Worm (Caenorhabditis elegans) whole organism, L3 larva: ENCODE measurements around the gene gly-3.

ENCODE experiments used
- ama-1 ChIP-seq: fragments of 150-350 bp; optimal IDR thresholded peaks from 2 replicates; lab custom pipeline; 2018
- lin-15B ChIP-seq: fragments of 150-350 bp; optimal IDR thresholded peaks from 2 replicates; lab custom pipeline; 2014; ENCODE audit warnings: missing biosample characterization, missing genetic modification characterization
- lin-39 ChIP-seq: fragments of 150-350 bp; optimal IDR thresholded peaks from 2 replicates; lab custom pipeline; 2018; ENCODE audit warnings: missing biosample characterization, missing genetic modification reagents, missing genetic modification characterization
- nhr-237 ChIP-seq: fragments of 150-350 bp; optimal IDR thresholded peaks from 2 replicates; lab custom pipeline; 2014; ENCODE audit warnings: missing biosample characterization, missing genetic modification characterization

DNA sequence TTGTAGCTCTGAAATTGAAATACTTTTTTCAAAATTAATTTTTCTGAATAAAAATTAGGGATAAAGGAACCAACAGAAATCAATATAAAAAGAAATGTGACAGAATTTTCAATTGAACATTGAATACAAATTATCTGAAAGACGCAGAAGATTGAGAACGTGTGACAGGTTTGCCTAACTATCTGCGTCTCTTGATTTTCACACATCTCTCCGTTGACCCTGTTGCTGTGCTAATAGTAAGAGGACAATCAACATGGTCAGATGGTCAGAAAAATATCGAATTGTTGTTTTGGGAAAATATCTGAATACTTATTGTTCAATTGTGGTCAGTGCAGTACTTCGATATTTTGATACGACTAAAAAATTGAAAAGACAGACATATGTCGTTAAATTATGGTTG lies 5.9 kb downstream of the gly-3 start, which contains the start of gene ZK688.7:
- TF ChIP-seq ama-1 (lab: Kevin White, UChicago) (no peak), nhr-237 (tag; lab: Kevin White, UChicago) (no peak), lin-15B (tag; lab: Kevin White, UChicago) (no peak), lin-39 (no peak)
